Worm (Caenorhabditis elegans): ENCODE results near the gene gba-4.
A peak's percentile ranks its signal among the peaks of the same experiment; 100 is the strongest.

Gene gba-4

DNA sequence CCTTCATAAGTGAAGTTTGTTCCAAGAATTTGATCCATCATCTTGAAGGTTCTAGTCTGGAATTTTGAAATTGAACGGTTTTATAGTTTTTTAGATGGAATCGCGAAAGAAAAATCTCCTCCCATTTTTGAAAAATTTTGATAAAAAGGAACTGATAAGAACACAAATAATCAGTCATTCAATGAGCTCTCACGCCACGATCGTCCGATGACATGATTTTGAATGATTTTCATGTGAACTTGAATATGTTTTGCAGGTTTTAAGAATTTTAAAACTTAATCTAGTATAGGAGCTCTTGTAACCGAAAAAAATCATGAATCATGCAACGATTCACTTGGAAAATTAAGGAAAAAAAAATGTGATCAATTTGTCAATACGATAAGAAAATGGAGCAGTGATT is 26.4 kb upstream of the gba-4 start, which contains the start of gene elo-5:
TSS of gene elo-5 (minus strand) at position 56 of the 400 bp plus-strand sequence.
- TF ChIP-seq hlh-30 (tag; optimal IDR thresholded peaks at IDR 0.05; ENCODE audit: insufficient read depth) (peak; percentile 25), ceh-20 (GFP tag; IDR thresholded peaks at IDR 0.05) (no peak), pqm-1 (tag; optimal IDR thresholded peaks at IDR 0.05) (peak; percentile 37), lin-39 (tag; optimal IDR thresholded peaks at IDR 0.05) (no peak), vab-7 (GFP tag; IDR thresholded peaks at IDR 0.05) (no peak), hlh-11 (tag; optimal IDR thresholded peaks at IDR 0.05) (peak; percentile 63), aha-1 (tag) (peak; percentile 48), ctbp-1 (GFP tag; IDR thresholded peaks at IDR 0.05) (no peak), dve-1 (tag; optimal IDR thresholded peaks at IDR 0.05; ENCODE audit: insufficient read depth) (peak; percentile 35), nhr-28 (tag; optimal IDR thresholded peaks at IDR 0.05) (peak; percentile 45), daf-16 (GFP tag; optimal IDR thresholded peaks at IDR 0.05) (no peak), daf-16 (tag; optimal IDR thresholded peaks at IDR 0.05) (peak; percentile 75), dmd-6 (GFP tag; IDR thresholded peaks at IDR 0.05) (peak; percentile 53)

DNA sequence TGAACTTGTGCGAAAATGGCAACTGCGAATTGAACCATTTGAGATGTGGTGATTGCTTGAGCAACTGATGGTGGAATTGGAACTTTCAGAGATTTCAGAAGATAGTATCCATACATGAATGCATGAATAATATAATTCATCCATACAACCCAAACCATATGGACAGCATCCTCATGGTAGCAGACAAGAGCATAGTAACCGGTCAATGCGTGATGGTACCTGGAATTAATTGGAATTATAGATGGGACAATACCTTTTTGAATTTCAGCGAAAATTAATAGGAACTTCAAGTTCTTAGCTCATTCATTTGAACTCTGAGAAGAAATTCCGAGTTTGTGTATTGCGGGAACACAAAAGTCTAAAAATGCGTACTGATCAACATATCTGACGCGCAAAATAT is 24.2 kb upstream of the gba-4 start:
- no peak for TF ChIP-seq daf-16 (GFP tag; optimal IDR thresholded peaks at IDR 0.05)
- peak; percentile 4 for TF ChIP-seq daf-16 (tag; optimal IDR thresholded peaks at IDR 0.05)
- TF ChIP-seq snpc-4 (tag; optimal IDR thresholded peaks at IDR 0.05): no peak
- no peak for TF ChIP-seq ctbp-1 (GFP tag; IDR thresholded peaks at IDR 0.05)
- peak; percentile 25; the same call in 1 of the 2 replicates for TF ChIP-seq D1046.2 (GFP tag; IDR thresholded peaks at IDR 0.05)
- TF ChIP-seq nhr-10 (tag; optimal IDR thresholded peaks at IDR 0.05): no peak
- TF ChIP-seq lsy-2 (tag; optimal IDR thresholded peaks at IDR 0.05): no peak
- TF ChIP-seq pha-4 (GFP tag; IDR thresholded peaks at IDR 0.05): no peak
- TF ChIP-seq pha-4 (tag; optimal IDR thresholded peaks at IDR 0.05): no peak
- peak; percentile 53 for TF ChIP-seq aha-1 (tag)
- no peak for TF ChIP-seq nhr-11 (tag; optimal IDR thresholded peaks at IDR 0.05)
- TF ChIP-seq gei-8 (GFP tag; optimal IDR thresholded peaks at IDR 0.05): peak; percentile 57
- TF ChIP-seq nhr-6 (tag; optimal IDR thresholded peaks at IDR 0.05): no peak
- TF ChIP-seq Y5F2A.4 (GFP tag; optimal IDR thresholded peaks at IDR 0.05): no peak
- TF ChIP-seq duxl-1 (tag; optimal IDR thresholded peaks at IDR 0.05; ENCODE audit: poor library complexity): peak; percentile 31
- TF ChIP-seq tra-1 (GFP tag; IDR thresholded peaks at IDR 0.05): peak; percentile 18; the same call in 1 of the 2 replicates
- TF ChIP-seq hlh-11 (tag; optimal IDR thresholded peaks at IDR 0.05): no peak
- peak; percentile 60; the same call in 1 of the 2 replicates for TF ChIP-seq Y105C5A.15 (GFP tag; IDR thresholded peaks at IDR 0.05)
- peak; percentile 14; the same call in 1 of the 2 replicates for TF ChIP-seq lim-7 (GFP tag; IDR thresholded peaks at IDR 0.05)
- TF ChIP-seq nhr-25 (tag; optimal IDR thresholded peaks at IDR 0.05; ENCODE audit: borderline replicate concordance, insufficient read depth): no peak

DNA sequence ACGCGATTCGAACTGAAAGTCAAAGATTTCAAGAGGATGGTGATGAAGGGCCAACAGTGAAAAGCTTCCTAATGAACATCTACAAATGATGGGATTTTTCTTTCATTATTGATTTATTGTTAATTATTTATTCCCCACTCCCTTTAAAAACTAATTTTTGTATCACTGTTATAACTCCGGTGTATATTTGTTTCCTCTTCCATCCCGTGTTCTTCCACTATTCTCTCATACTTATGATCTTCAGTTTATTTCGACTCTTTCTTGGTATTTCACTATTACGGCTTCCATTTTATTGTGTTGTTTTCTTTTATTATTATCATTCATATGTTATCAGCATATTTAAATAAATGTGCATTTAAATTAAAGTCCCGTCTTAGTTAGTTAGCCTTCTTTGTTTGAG is 23.6 kb upstream of the gba-4 start:
- no peak for TF ChIP-seq ztf-7 (tag; optimal IDR thresholded peaks at IDR 0.05)
- TF ChIP-seq nhr-77 (tag; optimal IDR thresholded peaks at IDR 0.05): peak; percentile 14
- TF ChIP-seq T26A8.4 (GFP tag; IDR thresholded peaks at IDR 0.05): no peak
- TF ChIP-seq aly-2 (tag; optimal IDR thresholded peaks at IDR 0.05): no peak
- TF ChIP-seq zip-2 (tag; optimal IDR thresholded peaks at IDR 0.05): no peak
- no peak for TF ChIP-seq Y5F2A.4 (GFP tag; optimal IDR thresholded peaks at IDR 0.05)
- no peak for TF ChIP-seq sdz-12 (GFP tag; optimal IDR thresholded peaks at IDR 0.05)
- no peak for TF ChIP-seq Y48G9A.11 (GFP tag; IDR thresholded peaks at IDR 0.05)
- TF ChIP-seq dve-1 (tag; optimal IDR thresholded peaks at IDR 0.05; ENCODE audit: insufficient read depth): peak; percentile 36
- no peak for TF ChIP-seq dmd-8 (GFP tag; IDR thresholded peaks at IDR 0.05)
- no peak for TF ChIP-seq egl-43 (GFP tag; IDR thresholded peaks at IDR 0.05)
- TF ChIP-seq tag-97 (GFP tag; IDR thresholded peaks at IDR 0.05): no peak
- no peak for TF ChIP-seq nhr-48 (tag; optimal IDR thresholded peaks at IDR 0.05)
- no peak for TF ChIP-seq daf-16 (GFP tag; optimal IDR thresholded peaks at IDR 0.05)
- TF ChIP-seq daf-16 (tag; optimal IDR thresholded peaks at IDR 0.05): peak; percentile 61
- TF ChIP-seq F26F4.8 (GFP tag; conservative IDR thresholded peaks at IDR 0.05): no peak
- TF ChIP-seq unc-130 (GFP tag; optimal IDR thresholded peaks at IDR 0.05): no peak
- TF ChIP-seq lin-13 (GFP tag; optimal IDR thresholded peaks at IDR 0.05): no peak
- peak in 1 of 2 experiments; percentile 51 for TF ChIP-seq unc-62 (GFP tag; optimal IDR thresholded peaks at IDR 0.05 in 1 of 2)
- TF ChIP-seq unc-62 (tag; optimal IDR thresholded peaks at IDR 0.05): no peak
- no peak for TF ChIP-seq F37D6.2 (tag; optimal IDR thresholded peaks at IDR 0.05)
- peak; percentile 5; the same call in 1 of the 2 replicates for TF ChIP-seq php-3 (GFP tag; IDR thresholded peaks at IDR 0.05)
- no peak for TF ChIP-seq mxl-2 (GFP tag; conservative IDR thresholded peaks at IDR 0.05)
- TF ChIP-seq dmd-6 (GFP tag; IDR thresholded peaks at IDR 0.05): peak; percentile 37
- no peak for TF ChIP-seq duxl-1 (tag; optimal IDR thresholded peaks at IDR 0.05; ENCODE audit: poor library complexity)
- TF ChIP-seq mep-1 (tag; optimal IDR thresholded peaks at IDR 0.05): peak; percentile 44
- no peak for TF ChIP-seq lin-15B (tag; optimal IDR thresholded peaks at IDR 0.05)

All from whole organism, L4 larva.